Fruit fly (Drosophila melanogaster) whole organism, embryonic: ENCODE data around the gene sdt.

Experiments used
- Atf-2 ChIP-seq: fragments of 200-800 bp; sonication (Bioruptor generic); optimal IDR thresholded peaks from 2 replicates; lab custom pipeline; 2016; ENCODE audit warnings: missing biosample characterization, missing genetic modification characterization
- Bgb ChIP-seq: fragments of 200-800 bp; sonication (Bioruptor generic); IDR thresholded peaks from 2 replicates; pipeline ENCODE4 v1.3.6; 2022; ENCODE audit warnings: missing biosample characterization, missing genetic modification characterization; ENCODE audit not compliant: partially characterized antibody
- CG10267 ChIP-seq: fragments of 200-800 bp; sonication (Bioruptor generic); optimal IDR thresholded peaks from 2 replicates; lab custom pipeline; 2018; ENCODE audit warnings: missing biosample characterization, mild to moderate bottlenecking, missing genetic modification characterization, moderate library complexity
- CG10565 ChIP-seq: fragments of 200-800 bp; sonication (Bioruptor generic); optimal IDR thresholded peaks from 3 replicates; lab custom pipeline; 2016; ENCODE audit warnings: missing biosample characterization, mild to moderate bottlenecking, missing genetic modification characterization
- CG11085 ChIP-seq: fragments of 200-800 bp; sonication (Bioruptor generic); IDR thresholded peaks from 2 replicates; pipeline ENCODE4 v1.3.6; 2022; ENCODE audit warnings: missing biosample characterization, missing genetic modification characterization
- CG11696 ChIP-seq: fragments of 200-800 bp; sonication (Bioruptor generic); IDR thresholded peaks from 2 replicates; pipeline ENCODE4 v1.3.6; 2022; ENCODE audit warnings: missing biosample characterization, missing genetic modification characterization
- CG13775 ChIP-seq: fragments of 200-800 bp; sonication (Bioruptor generic); optimal IDR thresholded peaks from 3 replicates; lab custom pipeline; 2017; ENCODE audit warnings: missing biosample characterization, mild to moderate bottlenecking, missing genetic modification characterization
- CG14710 ChIP-seq: fragments of 200-800 bp; sonication (Bioruptor generic); optimal IDR thresholded peaks from 3 replicates; lab custom pipeline; 2019; ENCODE audit warnings: missing biosample characterization, mild to moderate bottlenecking, missing genetic modification characterization, moderate library complexity
- CG14860 ChIP-seq: fragments of 200-800 bp; sonication (Bioruptor generic); IDR thresholded peaks from 3 replicates; pipeline ENCODE4 v1.3.6; 2022; ENCODE audit warnings: missing biosample characterization, missing genetic modification characterization; ENCODE audit not compliant: partially characterized antibody
- CG15073 ChIP-seq: fragments of 200-800 bp; sonication (Bioruptor generic); optimal IDR thresholded peaks from 2 replicates; lab custom pipeline; 2016; ENCODE audit warnings: missing biosample characterization, missing genetic modification characterization
- CG15479 ChIP-seq: fragments of 200-800 bp; sonication (Bioruptor generic); optimal IDR thresholded peaks from 3 replicates; lab custom pipeline; 2019; ENCODE audit warnings: missing biosample characterization, mild to moderate bottlenecking, missing genetic modification characterization, moderate library complexity
- CG18599 ChIP-seq: fragments of 200-800 bp; sonication (Bioruptor generic); optimal IDR thresholded peaks from 3 replicates; lab custom pipeline; 2017; ENCODE audit warnings: missing biosample characterization, missing genetic modification characterization, mild to moderate bottlenecking, moderate library complexity, missing genetic modification reagents
- CG2875 ChIP-seq: fragments of 200-800 bp; sonication (Bioruptor generic); optimal IDR thresholded peaks from 2 replicates; lab custom pipeline; 2017; ENCODE audit warnings: missing biosample characterization, mild to moderate bottlenecking, missing genetic modification characterization, missing genetic modification reagents
- CG3995 ChIP-seq: fragments of 200-800 bp; sonication (Bioruptor generic); optimal IDR thresholded peaks from 3 replicates; lab custom pipeline; 2016; ENCODE audit warnings: missing biosample characterization, missing genetic modification characterization
- CG4617 ChIP-seq: fragments of 200-800 bp; sonication (Bioruptor generic); optimal IDR thresholded peaks from 3 replicates; lab custom pipeline; 2016; ENCODE audit warnings: missing biosample characterization, missing genetic modification characterization, borderline replicate concordance
- CG8089 ChIP-seq: fragments of 200-800 bp; sonication (Bioruptor generic); optimal IDR thresholded peaks from 3 replicates; lab custom pipeline; 2016; ENCODE audit warnings: missing biosample characterization, missing genetic modification characterization
- CG8290 ChIP-seq, 3 experiments: fragments of 200-800 bp; sonication (Bioruptor generic); optimal IDR thresholded peaks; 2 replicates each; lab custom pipeline; 2016 to 2019; ENCODE audit warnings: missing biosample characterization in 3 of 3, missing genetic modification characterization in 3 of 3, mild to moderate bottlenecking in 2 of 3, moderate library complexity in 1 of 3
- CG9609 ChIP-seq: fragments of 200-800 bp; sonication (Bioruptor generic); optimal IDR thresholded peaks from 3 replicates; lab custom pipeline; 2016; ENCODE audit warnings: missing biosample characterization, missing genetic modification characterization
- CG9727 ChIP-seq: fragments of 200-800 bp; sonication (Bioruptor generic); optimal IDR thresholded peaks from 3 replicates; lab custom pipeline; 2017; ENCODE audit warnings: missing biosample characterization, mild to moderate bottlenecking, missing genetic modification characterization
- D ChIP-seq, 2 experiments: fragments of 200-800 bp in 1 of 2; fragments of >200 bp in 1 of 2; sonication (Bioruptor generic) in 1 of 2; optimal IDR thresholded peaks; 2 replicates in 1 of 2; 3 replicates in 1 of 2; lab custom pipeline; 2017; ENCODE audit warnings: mild to moderate bottlenecking in 1 of 2, missing biosample characterization in 1 of 2, missing genetic modification characterization in 1 of 2, missing genetic modification reagents in 1 of 2
- Deaf1 ChIP-seq: fragments of 200-800 bp; optimal IDR thresholded peaks from 3 replicates; lab custom pipeline; 2019; ENCODE audit warnings: missing biosample characterization, mild to moderate bottlenecking, missing genetic modification characterization, moderate library complexity
- Doc3 ChIP-seq: fragments of 200-800 bp; sonication (Bioruptor generic); IDR thresholded peaks from 3 replicates; pipeline ENCODE4 v1.3.6; 2022; ENCODE audit warnings: missing biosample characterization, missing genetic modification characterization; ENCODE audit not compliant: partially characterized antibody
- Drgx ChIP-seq: fragments of 200-800 bp; sonication (Bioruptor generic); IDR thresholded peaks from 2 replicates; pipeline ENCODE4 v1.3.6; 2022; ENCODE audit warnings: missing biosample characterization, missing genetic modification characterization
- E2f2 ChIP-seq: fragments of 200-800 bp; sonication (Bioruptor generic); IDR thresholded peaks from 2 replicates; pipeline ENCODE4 v1.3.6; 2022; ENCODE audit warnings: missing biosample characterization, missing genetic modification characterization
- Ets65A ChIP-seq: fragments of 200-800 bp; sonication (Bioruptor generic); peaks from one replicate; lab custom pipeline; 2016; ENCODE audit warnings: missing biosample characterization, missing genetic modification characterization
- Gsc ChIP-seq: fragments of 200-800 bp; sonication (Bioruptor generic); IDR thresholded peaks from 2 replicates; pipeline ENCODE4 v1.3.6; 2022; ENCODE audit warnings: missing biosample characterization, missing genetic modification characterization
- MTF-1 ChIP-seq: fragments of 200-800 bp; sonication (Bioruptor generic); optimal IDR thresholded peaks from 2 replicates; lab custom pipeline; 2018; ENCODE audit warnings: missing biosample characterization, mild to moderate bottlenecking, missing genetic modification characterization, borderline replicate concordance
- Max ChIP-seq: fragments of 200-800 bp; sonication (Bioruptor generic); optimal IDR thresholded peaks from 2 replicates; lab custom pipeline; 2016; ENCODE audit warnings: missing biosample characterization, mild to moderate bottlenecking, missing genetic modification characterization
- Med ChIP-seq: fragments of 200-800 bp; sonication (Bioruptor generic); peaks from one replicate; lab custom pipeline; 2016; ENCODE audit warnings: missing biosample characterization, missing genetic modification characterization, mild to moderate bottlenecking, inconsistent platforms, moderate library complexity
- Meics ChIP-seq: fragments of 200-800 bp; sonication (Bioruptor generic); optimal IDR thresholded peaks from 2 replicates; lab custom pipeline; 2017; ENCODE audit warnings: missing biosample characterization, mild to moderate bottlenecking, missing genetic modification characterization
- Mrtf ChIP-seq: fragments of 200-800 bp; sonication (Bioruptor generic); IDR thresholded peaks from 3 replicates; pipeline ENCODE4 v1.3.6; 2022; ENCODE audit warnings: missing biosample characterization, missing genetic modification characterization
- NK7.1 ChIP-seq: fragments of 200-800 bp; sonication (Bioruptor generic); optimal IDR thresholded peaks from 3 replicates; lab custom pipeline; 2016; ENCODE audit warnings: missing biosample characterization, missing genetic modification characterization
- Neu2 ChIP-seq: fragments of 200-800 bp; sonication (Bioruptor generic); optimal IDR thresholded peaks from 3 replicates; lab custom pipeline; 2016; ENCODE audit warnings: missing biosample characterization, missing genetic modification characterization, borderline replicate concordance
- PHDP ChIP-seq: fragments of 200-800 bp; sonication (Bioruptor generic); optimal IDR thresholded peaks from 3 replicates; lab custom pipeline; 2018; ENCODE audit warnings: missing biosample characterization, mild to moderate bottlenecking, missing genetic modification characterization, moderate library complexity
- YL-1 ChIP-seq: fragments of 200-800 bp; sonication (Bioruptor generic); optimal IDR thresholded peaks from 3 replicates; lab custom pipeline; 2017; ENCODE audit warnings: missing biosample characterization, mild to moderate bottlenecking, missing genetic modification characterization
- btn ChIP-seq: fragments of 200-800 bp; sonication (Bioruptor generic); optimal IDR thresholded peaks from 2 replicates; lab custom pipeline; 2016; ENCODE audit warnings: missing biosample characterization, missing genetic modification characterization
- corto ChIP-seq: fragments of 200-800 bp; sonication (Bioruptor generic); optimal IDR thresholded peaks from 2 replicates; lab custom pipeline; 2016; ENCODE audit warnings: missing biosample characterization, mild to moderate bottlenecking, missing genetic modification characterization, moderate library complexity
- dmrt11E ChIP-seq: fragments of 200-800 bp; sonication (Bioruptor generic); optimal IDR thresholded peaks from 3 replicates; lab custom pipeline; 2018; ENCODE audit warnings: missing biosample characterization, mild to moderate bottlenecking, missing genetic modification characterization, moderate library complexity
- ftz-f1 ChIP-seq: fragments of 200-800 bp; sonication (Bioruptor generic); optimal IDR thresholded peaks from 2 replicates; lab custom pipeline; 2016; ENCODE audit warnings: missing biosample characterization, missing genetic modification characterization
- gce ChIP-seq: fragments of 200-800 bp; sonication (Bioruptor generic); IDR thresholded peaks from 3 replicates; pipeline ENCODE4 v1.3.6; 2022; ENCODE audit warnings: missing biosample characterization, missing genetic modification characterization
- hb ChIP-seq: fragments of 200-800 bp; sonication (Bioruptor generic); IDR thresholded peaks from 3 replicates; pipeline ENCODE4 v1.3.6; 2022; ENCODE audit warnings: missing biosample characterization, missing genetic modification characterization; ENCODE audit not compliant: partially characterized antibody
- klu ChIP-seq: fragments of 200-800 bp; sonication (Bioruptor generic); IDR thresholded peaks from 2 replicates; pipeline ENCODE4 v1.3.6; 2022; ENCODE audit warnings: missing biosample characterization, missing genetic modification characterization
- luna ChIP-seq: fragments of 200-800 bp; sonication (Bioruptor generic); optimal IDR thresholded peaks from 2 replicates; lab custom pipeline; 2016; ENCODE audit warnings: missing biosample characterization, missing genetic modification characterization
- scrt ChIP-seq: fragments of 200-800 bp; sonication (Bioruptor generic); optimal IDR thresholded peaks from 2 replicates; lab custom pipeline; 2018; ENCODE audit warnings: missing biosample characterization, mild to moderate bottlenecking, missing genetic modification characterization, moderate library complexity
- stc ChIP-seq: fragments of 200-800 bp; sonication (Bioruptor generic); IDR thresholded peaks from 2 replicates; pipeline ENCODE4 v1.3.6; 2022; ENCODE audit warnings: missing biosample characterization, missing genetic modification characterization
- tgo ChIP-seq: fragments of 200-800 bp; sonication (Bioruptor generic); IDR thresholded peaks from 3 replicates; pipeline ENCODE4 v1.3.6; 2022; ENCODE audit warnings: missing biosample characterization, missing genetic modification characterization
- tll ChIP-seq, 2 experiments: fragments of 200-800 bp in 1 of 2; fragments of >200 bp in 1 of 2; sonication (Bioruptor generic) in 1 of 2; optimal IDR thresholded peaks; 2 replicates each; lab custom pipeline; 2017 to 2019; ENCODE audit warnings: missing biosample characterization in 2 of 2, missing genetic modification characterization in 2 of 2, mild to moderate bottlenecking in 1 of 2, moderate library complexity in 1 of 2
- unc-4 ChIP-seq: fragments of 200-800 bp; sonication (Bioruptor generic); IDR thresholded peaks from 2 replicates; pipeline ENCODE4 v1.3.6; 2022; ENCODE audit warnings: missing biosample characterization, missing genetic modification characterization; ENCODE audit not compliant: partially characterized antibody

The sdt gene

dm6 chrX:8205625-8206252 is 27.4 kb downstream of the sdt start (continued):
- TF ChIP-seq D (optimal IDR thresholded peaks at IDR 0.05; lab: Kevin White, UChicago) (no peak), D (GFP tag; optimal IDR thresholded peaks at IDR 0.05; lab: Kevin White, UChicago) (no peak), CG13775 (GFP tag; lab: Kevin White, UChicago) (no peak), CG2875 (GFP tag; lab: Kevin White, UChicago) (no peak), CG11085 (GFP tag; lab: Robert Waterston, UW) (no peak), Deaf1 (tag; lab: Kevin White, UChicago) (no peak), Mrtf (GFP tag; lab: Robert Waterston, UW) (no peak), CG15479 (GFP tag; lab: Kevin White, UChicago) (no peak), gce (GFP tag; lab: Robert Waterston, UW) (no peak), CG11696 (GFP tag; lab: Robert Waterston, UW) (no peak), CG14860 (no peak), Drgx (GFP tag; lab: Robert Waterston, UW) (no peak), E2f2 (GFP tag; lab: Robert Waterston, UW) (0 out of 2 replicates have a peak, but pooled peaks have one; percentile 20), NK7.1 (GFP tag; lab: Kevin White, UChicago) (no peak), CG14710 (no peak), klu (GFP tag; lab: Robert Waterston, UW) (no peak), CG15073 (no peak), corto (GFP tag; lab: Kevin White, UChicago) (no peak), Atf-2 (GFP tag; lab: Kevin White, UChicago) (no peak), luna (GFP tag; lab: Kevin White, UChicago) (no peak), ftz-f1 (GFP tag; lab: Kevin White, UChicago) (no peak), CG10267 (tag; lab: Kevin White, UChicago) (peak; percentile 4), CG8290 (GFP tag; optimal IDR thresholded peaks at IDR 0.05; lab: Kevin White, UChicago) (no peak), CG8290 (tag; optimal IDR thresholded peaks at IDR 0.05; lab: Kevin White, UChicago) (no peak), tll (GFP tag; optimal IDR thresholded peaks at IDR 0.05; lab: Kevin White, UChicago) (no peak), CG3995 (GFP tag; lab: Kevin White, UChicago) (no peak), PHDP (tag; lab: Kevin White, UChicago) (peak; percentile 59), CG8089 (GFP tag; lab: Kevin White, UChicago) (no peak), Meics (GFP tag; lab: Kevin White, UChicago) (no peak), CG9727 (GFP tag; lab: Kevin White, UChicago) (no peak), tgo (peak; percentile 60), unc-4 (no peak), Ets65A (no peak), btn (GFP tag; lab: Kevin White, UChicago) (no peak), CG9609 (GFP tag; lab: Kevin White, UChicago) (no peak), dmrt11E (tag; lab: Kevin White, UChicago) (no peak), hb (no peak), Doc3 (no peak), CG4617 (GFP tag; lab: Kevin White, UChicago) (no peak), MTF-1 (GFP tag; lab: Kevin White, UChicago) (no peak), CG18599 (no peak), Neu2 (GFP tag; lab: Kevin White, UChicago) (no peak), scrt (GFP tag; lab: Kevin White, UChicago) (no peak), Max (GFP tag; lab: Kevin White, UChicago) (no peak), CG10565 (no peak), stc (peak; percentile 70), Bgb (no peak), Med (GFP tag; lab: Kevin White, UChicago) (peak; percentile 36), YL-1 (GFP tag; lab: Kevin White, UChicago) (no peak), Gsc (GFP tag; lab: Robert Waterston, UW) (no peak)
